Fruit fly (Drosophila melanogaster) whole organism, embryonic: ENCODE data around the gene CG33293.
A peak's percentile ranks its signal among the peaks of the same experiment; 100 is the strongest.

ENCODE experiments used
- Adf1 ChIP-seq: fragments of 200-800 bp; sonication (Bioruptor generic); IDR thresholded peaks from 2 replicates; pipeline ENCODE4 v1.3.6; 2022; ENCODE audit warnings: missing biosample characterization, missing genetic modification characterization
- CG10147 ChIP-seq: fragments of 200-800 bp; sonication (Bioruptor generic); optimal IDR thresholded peaks from 2 replicates; lab custom pipeline; 2019; ENCODE audit warnings: missing biosample characterization, mild to moderate bottlenecking, missing genetic modification characterization, moderate library complexity
- CG10321 ChIP-seq: fragments of 200-800 bp; sonication (Bioruptor generic); IDR thresholded peaks from 2 replicates; pipeline ENCODE4 v1.3.6; 2022; ENCODE audit warnings: missing biosample characterization, missing genetic modification characterization
- CG10366 ChIP-seq: fragments of 200-800 bp; sonication (Bioruptor generic); IDR thresholded peaks from 2 replicates; pipeline ENCODE4 v1.3.6; 2022; ENCODE audit warnings: missing biosample characterization, missing genetic modification characterization
- CG10654 ChIP-seq: fragments of 200-800 bp; sonication (Bioruptor generic); optimal IDR thresholded peaks from 2 replicates; lab custom pipeline; 2016; ENCODE audit warnings: missing biosample characterization, missing genetic modification characterization
- CG10979 ChIP-seq: fragments of 200-800 bp; sonication (Bioruptor generic); optimal IDR thresholded peaks from 2 replicates; lab custom pipeline; 2018; ENCODE audit warnings: missing biosample characterization, mild to moderate bottlenecking, missing genetic modification characterization, moderate library complexity
- CG11560 ChIP-seq: fragments of 200-800 bp; sonication (Bioruptor generic); IDR thresholded peaks from 3 replicates; pipeline ENCODE4 v1.3.6; 2022; ENCODE audit warnings: missing biosample characterization, missing genetic modification characterization
- CG11723 ChIP-seq: fragments of 200-800 bp; sonication (Bioruptor generic); optimal IDR thresholded peaks from 2 replicates; lab custom pipeline; 2017; ENCODE audit warnings: missing biosample characterization, mild to moderate bottlenecking, missing genetic modification characterization
- CG12071 ChIP-seq: fragments of 200-800 bp; sonication (Bioruptor generic); optimal IDR thresholded peaks from 3 replicates; lab custom pipeline; 2018; ENCODE audit warnings: missing biosample characterization, mild to moderate bottlenecking, missing genetic modification characterization
- CG12744 ChIP-seq: fragments of 200-800 bp; sonication (Bioruptor generic); optimal IDR thresholded peaks from 2 replicates; lab custom pipeline; 2016; ENCODE audit warnings: missing biosample characterization, missing genetic modification characterization
- CG13624 ChIP-seq: fragments of 200-800 bp; sonication (Bioruptor generic); optimal IDR thresholded peaks from 2 replicates; lab custom pipeline; 2016; ENCODE audit warnings: missing biosample characterization, missing genetic modification characterization
- CG14050 ChIP-seq: fragments of 200-800 bp; sonication (Bioruptor generic); IDR thresholded peaks from 3 replicates; pipeline ENCODE4 v1.3.6; 2022; ENCODE audit warnings: missing biosample characterization, missing genetic modification characterization
- CG14441 ChIP-seq: fragments of 200-800 bp; sonication (Bioruptor generic); IDR thresholded peaks from 2 replicates; pipeline ENCODE4 v1.3.6; 2022; ENCODE audit warnings: missing biosample characterization, missing genetic modification characterization
- CG14860 ChIP-seq: fragments of 200-800 bp; sonication (Bioruptor generic); IDR thresholded peaks from 3 replicates; pipeline ENCODE4 v1.3.6; 2022; ENCODE audit warnings: missing biosample characterization, missing genetic modification characterization; ENCODE audit not compliant: partially characterized antibody
- CG15011 ChIP-seq: fragments of 200-800 bp; sonication (Bioruptor generic); optimal IDR thresholded peaks from 3 replicates; lab custom pipeline; 2018; ENCODE audit warnings: missing biosample characterization, mild to moderate bottlenecking, missing genetic modification characterization
- CG16779 ChIP-seq: fragments of 200-800 bp; sonication (Bioruptor generic); IDR thresholded peaks from 2 replicates; pipeline ENCODE4 v1.3.6; 2022; ENCODE audit warnings: missing biosample characterization, missing genetic modification characterization
- CG18764 ChIP-seq: fragments of 200-800 bp; sonication (Bioruptor generic); optimal IDR thresholded peaks from 3 replicates; lab custom pipeline; 2016; ENCODE audit warnings: missing biosample characterization, missing genetic modification characterization
- CG2889 ChIP-seq: fragments of 200-800 bp; sonication (Bioruptor generic); IDR thresholded peaks from 3 replicates; pipeline ENCODE4 v1.3.6; 2022; ENCODE audit warnings: missing biosample characterization, missing genetic modification characterization
- CG30020 ChIP-seq: fragments of 200-800 bp; optimal IDR thresholded peaks from 2 replicates; lab custom pipeline; 2019; ENCODE audit warnings: missing biosample characterization, mild to moderate bottlenecking, missing genetic modification characterization, moderate library complexity
- CG3163 ChIP-seq: fragments of 200-800 bp; sonication (Bioruptor generic); optimal IDR thresholded peaks from 3 replicates; lab custom pipeline; 2016; ENCODE audit warnings: missing biosample characterization, missing genetic modification characterization
- CG43689 ChIP-seq: fragments of 200-800 bp; sonication (Bioruptor generic); IDR thresholded peaks from 2 replicates; pipeline ENCODE4 v1.3.6; 2022; ENCODE audit warnings: missing biosample characterization, missing genetic modification characterization
- CG6254 ChIP-seq: fragments of 200-800 bp; sonication (Bioruptor generic); optimal IDR thresholded peaks from 3 replicates; lab custom pipeline; 2017; ENCODE audit warnings: mild to moderate bottlenecking, missing biosample characterization, missing genetic modification reagents, missing genetic modification characterization
- CG7556 ChIP-seq: fragments of 200-800 bp; sonication (Bioruptor generic); optimal IDR thresholded peaks from 2 replicates; lab custom pipeline; 2017; ENCODE audit warnings: missing biosample characterization, mild to moderate bottlenecking, missing genetic modification characterization
- CG8478 ChIP-seq: fragments of >200 bp; optimal IDR thresholded peaks from 2 replicates; lab custom pipeline; 2018
- CkIIα-i1 ChIP-seq: fragments of 200-800 bp; sonication (Bioruptor generic); IDR thresholded peaks from 2 replicates; pipeline ENCODE4 v1.3.6; 2022; ENCODE audit warnings: missing biosample characterization, missing genetic modification characterization
- Elba2 ChIP-seq: fragments of 200-800 bp; sonication (Bioruptor generic); optimal IDR thresholded peaks from 3 replicates; lab custom pipeline; 2016; ENCODE audit warnings: missing biosample characterization, missing genetic modification characterization
- GATAe ChIP-seq: fragments of 200-800 bp; sonication (Bioruptor generic); conservative IDR thresholded peaks from 2 replicates; pipeline ENCODE4 v1.3.6; 2022; ENCODE audit warnings: missing biosample characterization, missing genetic modification characterization
- Jarid2 ChIP-seq: fragments of 200-800 bp; sonication (Bioruptor generic); optimal IDR thresholded peaks from 3 replicates; lab custom pipeline; 2017; ENCODE audit warnings: mild to moderate bottlenecking, missing biosample characterization, missing genetic modification reagents, missing genetic modification characterization
- Max ChIP-seq: fragments of 200-800 bp; sonication (Bioruptor generic); optimal IDR thresholded peaks from 2 replicates; lab custom pipeline; 2016; ENCODE audit warnings: missing biosample characterization, mild to moderate bottlenecking, missing genetic modification characterization
- Mes4 ChIP-seq: fragments of 200-800 bp; sonication (Bioruptor generic); optimal IDR thresholded peaks from 2 replicates; lab custom pipeline; 2016; ENCODE audit warnings: missing biosample characterization, missing genetic modification characterization
- Nf-YB ChIP-seq: fragments of 200-800 bp; sonication (Bioruptor generic); optimal IDR thresholded peaks from 3 replicates; lab custom pipeline; 2019; ENCODE audit warnings: missing biosample characterization, mild to moderate bottlenecking, missing genetic modification characterization, moderate library complexity
- Six4 ChIP-seq: fragments of 200-800 bp; sonication (Bioruptor generic); optimal IDR thresholded peaks from 2 replicates; lab custom pipeline; 2016; ENCODE audit warnings: missing biosample characterization, missing genetic modification characterization
- Taf1 ChIP-seq: fragments of 200-800 bp; sonication (Bioruptor generic); IDR thresholded peaks from 2 replicates; pipeline ENCODE4 v1.3.6; 2022; ENCODE audit warnings: missing biosample characterization, missing genetic modification characterization
- bowl ChIP-seq: fragments of 200-800 bp; sonication (Bioruptor generic); IDR thresholded peaks from 2 replicates; pipeline ENCODE4 v1.3.6; 2022; ENCODE audit warnings: missing biosample characterization, missing genetic modification characterization
- bsh ChIP-seq, 2 experiments: fragments of 200-800 bp; sonication (Bioruptor generic); optimal IDR thresholded peaks; 2 replicates each; lab custom pipeline; 2017 to 2018; ENCODE audit warnings: mild to moderate bottlenecking in 2 of 2, missing biosample characterization in 2 of 2, missing genetic modification characterization in 2 of 2, moderate library complexity in 1 of 2
- chm ChIP-seq: fragments of 200-800 bp; sonication (Bioruptor generic); IDR thresholded peaks from 2 replicates; pipeline ENCODE4 v1.3.6; 2022; ENCODE audit warnings: missing biosample characterization, missing genetic modification characterization
- corto ChIP-seq: fragments of 200-800 bp; sonication (Bioruptor generic); optimal IDR thresholded peaks from 2 replicates; lab custom pipeline; 2016; ENCODE audit warnings: missing biosample characterization, mild to moderate bottlenecking, missing genetic modification characterization, moderate library complexity
- dysf ChIP-seq: fragments of 200-800 bp; sonication (Bioruptor generic); IDR thresholded peaks from 3 replicates; pipeline ENCODE4 v1.3.6; 2022; ENCODE audit warnings: missing biosample characterization, missing genetic modification characterization
- en ChIP-seq: fragments of 200-800 bp; sonication (Bioruptor generic); optimal IDR thresholded peaks from 2 replicates; lab custom pipeline; 2016; ENCODE audit warnings: missing biosample characterization, missing genetic modification characterization
- exex ChIP-seq: fragments of 200-800 bp; sonication (Bioruptor generic); optimal IDR thresholded peaks from 4 replicates; lab custom pipeline; 2018; ENCODE audit warnings: missing biosample characterization, mild to moderate bottlenecking, missing genetic modification characterization, moderate library complexity
- gt ChIP-seq: fragments of 200-800 bp; sonication (Bioruptor generic); IDR thresholded peaks from 2 replicates; pipeline ENCODE4 v1.3.6; 2022; ENCODE audit warnings: missing biosample characterization, missing genetic modification characterization
- h ChIP-seq: fragments of >200 bp; optimal IDR thresholded peaks from 2 replicates; lab custom pipeline; 2017
- hb ChIP-seq: fragments of 200-800 bp; sonication (Bioruptor generic); IDR thresholded peaks from 3 replicates; pipeline ENCODE4 v1.3.6; 2022; ENCODE audit warnings: missing biosample characterization, missing genetic modification characterization; ENCODE audit not compliant: partially characterized antibody
- lilli ChIP-seq: fragments of 200-800 bp; sonication (Bioruptor generic); optimal IDR thresholded peaks from 3 replicates; lab custom pipeline; 2016; ENCODE audit warnings: missing biosample characterization, missing genetic modification characterization
- oc ChIP-seq: fragments of 200-800 bp; sonication (Bioruptor generic); optimal IDR thresholded peaks from 2 replicates; lab custom pipeline; 2018; ENCODE audit warnings: missing biosample characterization, mild to moderate bottlenecking, missing genetic modification characterization, moderate library complexity
- slbo ChIP-seq: fragments of 200-800 bp; sonication (Bioruptor generic); IDR thresholded peaks from 2 replicates; pipeline ENCODE4 v1.3.6; 2022; ENCODE audit warnings: missing biosample characterization, missing genetic modification characterization
- ssp ChIP-seq: fragments of 200-800 bp; sonication (Bioruptor generic); IDR thresholded peaks from 2 replicates; pipeline ENCODE4 v1.3.6; 2022; ENCODE audit warnings: missing biosample characterization, missing genetic modification characterization
- tna ChIP-seq: fragments of 200-800 bp; sonication (Bioruptor generic); IDR thresholded peaks from 2 replicates; pipeline ENCODE4 v1.3.6; 2022; ENCODE audit warnings: missing biosample characterization, missing genetic modification characterization; ENCODE audit not compliant: partially characterized antibody
- trh ChIP-seq: fragments of 200-800 bp; sonication (Bioruptor generic); optimal IDR thresholded peaks from 2 replicates; lab custom pipeline; 2016; ENCODE audit warnings: missing biosample characterization, missing genetic modification characterization
- vnd ChIP-seq: fragments of 200-800 bp; sonication (Bioruptor generic); IDR thresholded peaks from 3 replicates; pipeline ENCODE4 v1.3.6; 2022; ENCODE audit warnings: missing biosample characterization, missing genetic modification characterization; ENCODE audit not compliant: partially characterized antibody
- zen2 ChIP-seq: fragments of 200-800 bp; sonication (Bioruptor generic); IDR thresholded peaks from 3 replicates; pipeline ENCODE4 v1.3.6; 2022; ENCODE audit warnings: missing biosample characterization, missing genetic modification characterization; ENCODE audit not compliant: partially characterized antibody

Gene CG33293

DNA sequence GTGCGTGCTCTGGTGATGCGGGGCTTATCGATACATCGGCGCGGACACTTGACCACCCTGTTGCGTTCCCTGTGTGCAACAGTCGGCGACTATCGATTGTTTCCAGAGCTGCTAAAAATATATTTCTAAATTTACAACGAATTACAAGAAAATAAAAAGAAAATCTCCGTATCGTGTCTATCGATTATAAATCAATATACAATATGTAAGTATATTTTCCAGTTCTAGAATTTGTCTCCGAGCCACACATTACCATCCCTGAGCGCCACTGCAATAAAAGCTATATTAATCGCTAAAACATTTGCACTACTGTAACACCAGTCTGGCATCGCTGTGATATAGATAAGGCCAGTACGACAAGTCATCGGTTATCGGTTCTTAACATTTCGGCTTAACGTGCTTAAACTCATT is 8.3 kb downstream of the CG33293 start, which contains the start of the genes Kat60 and Mms19 (continued):
- no peak for TF ChIP-seq CkIIα-i1 (GFP tag; lab: Robert Waterston, UW)
- no peak for TF ChIP-seq CG8478 (lab: Kevin White, UChicago)
- no peak for TF ChIP-seq h (lab: Kevin White, UChicago)
- peak; percentile 76 for TF ChIP-seq ssp (GFP tag; lab: Robert Waterston, UW)
- TF ChIP-seq Elba2 (GFP tag; lab: Kevin White, UChicago) = peak; percentile 60
- peak; percentile 55 for TF ChIP-seq CG18764 (GFP tag; lab: Kevin White, UChicago)
- TF ChIP-seq zen2 (GFP tag; lab: Robert Waterston, UW) = peak; percentile 75; the same call in 1 of the 3 replicates
- peak; percentile 30 for TF ChIP-seq Jarid2 (GFP tag; lab: Kevin White, UChicago)
- peak; percentile 6 for TF ChIP-seq CG12744 (GFP tag; lab: Kevin White, UChicago)
- TF ChIP-seq bsh (GFP tag; optimal IDR thresholded peaks at IDR 0.05; lab: Kevin White, UChicago) = no peak
- no peak for TF ChIP-seq Six4
- TF ChIP-seq CG7556 (GFP tag; lab: Kevin White, UChicago) = no peak
- peak; percentile 43 for TF ChIP-seq en (GFP tag; lab: Kevin White, UChicago)
- peak; percentile 72 for TF ChIP-seq Max
- no peak for TF ChIP-seq exex
- no peak for TF ChIP-seq CG15011 (GFP tag; lab: Kevin White, UChicago)
- TF ChIP-seq CG43689 (GFP tag; lab: Robert Waterston, UW) = no peak
- TF ChIP-seq CG14860 = peak; percentile 93
- peak; percentile 34 for TF ChIP-seq CG11723 (GFP tag; lab: Kevin White, UChicago)
- TF ChIP-seq bowl (GFP tag; lab: Robert Waterston, UW) = no peak
- TF ChIP-seq trh (GFP tag; lab: Kevin White, UChicago) = peak; percentile 65
- TF ChIP-seq chm (GFP tag; lab: Robert Waterston, UW) = peak; percentile 32
- peak; percentile 64 for TF ChIP-seq CG14441
- peak; percentile 26 for TF ChIP-seq oc
- no peak for TF ChIP-seq CG14050
- TF ChIP-seq Taf1 (GFP tag; lab: Robert Waterston, UW) = peak; percentile 56
- TF ChIP-seq corto (GFP tag; lab: Kevin White, UChicago) = no peak
- no peak for TF ChIP-seq CG10147 (GFP tag; lab: Kevin White, UChicago)
- peak; percentile 80 for TF ChIP-seq CG30020 (tag; lab: Kevin White, UChicago)
- peak; percentile 85; the same call in 1 of the 2 replicates for TF ChIP-seq slbo (GFP tag; lab: Robert Waterston, UW)
- no peak for TF ChIP-seq Nf-YB (GFP tag; lab: Kevin White, UChicago)
- peak; percentile 58 for TF ChIP-seq CG13624
- TF ChIP-seq CG6254 = peak; percentile 83
- TF ChIP-seq GATAe = peak; percentile 78
- peak; percentile 87 for TF ChIP-seq lilli (GFP tag; lab: Kevin White, UChicago)
- no peak for TF ChIP-seq CG12071 (GFP tag; lab: Kevin White, UChicago)
- TF ChIP-seq dysf (GFP tag; lab: Robert Waterston, UW) = peak; percentile 69; the same call in 2 of the 3 replicates
- TF ChIP-seq Adf1 (GFP tag; lab: Robert Waterston, UW) = peak; percentile 28; the same call in 1 of the 2 replicates
- peak; percentile 36 for TF ChIP-seq CG10979 (tag; lab: Kevin White, UChicago)
- no peak for TF ChIP-seq CG10321 (GFP tag; lab: Robert Waterston, UW)
- TF ChIP-seq tna (GFP tag; lab: Robert Waterston, UW) = peak; percentile 86
- peak; percentile 95 for TF ChIP-seq vnd (GFP tag; lab: Robert Waterston, UW)
- no peak for TF ChIP-seq CG16779 (GFP tag; lab: Robert Waterston, UW)
- TF ChIP-seq gt (GFP tag; lab: Robert Waterston, UW) = no peak
- peak; percentile 94 for TF ChIP-seq hb
- TF ChIP-seq CG3163 = peak; percentile 36
- peak; percentile 69; the same call in 2 of the 3 replicates for TF ChIP-seq CG11560
- TF ChIP-seq CG2889 = 0 out of 3 replicates have a peak, but pooled peaks have one; percentile 37
- peak; percentile 50 for TF ChIP-seq CG10654 (GFP tag; lab: Kevin White, UChicago)
- TF ChIP-seq CG10366 = peak; percentile 65
- peak; percentile 16 for TF ChIP-seq Mes4
